Fruit fly (Drosophila melanogaster) whole organism, embryonic: ENCODE data around the gene kud.
A peak's percentile ranks its signal among the peaks of the same experiment; 100 is the strongest.

Source experiments
- Asciz ChIP-seq: fragments of 200-800 bp; sonication (Bioruptor generic); optimal IDR thresholded peaks from 2 replicates; lab custom pipeline; 2017; ENCODE audit warnings: missing biosample characterization, mild to moderate bottlenecking, missing genetic modification characterization, missing genetic modification reagents
- Atf6 ChIP-seq: fragments of 200-800 bp; sonication (Bioruptor generic); IDR thresholded peaks from 2 replicates; pipeline ENCODE4 v1.3.6; 2022; ENCODE audit warnings: missing biosample characterization, missing genetic modification characterization
- Bteb2 ChIP-seq: fragments of 200-800 bp; sonication (Bioruptor generic); optimal IDR thresholded peaks from 2 replicates; lab custom pipeline; 2016; ENCODE audit warnings: missing biosample characterization, missing genetic modification characterization
- CG10979 ChIP-seq: fragments of 200-800 bp; sonication (Bioruptor generic); optimal IDR thresholded peaks from 2 replicates; lab custom pipeline; 2018; ENCODE audit warnings: missing biosample characterization, mild to moderate bottlenecking, missing genetic modification characterization, moderate library complexity
- CG11398 ChIP-seq: fragments of 200-800 bp; sonication (Bioruptor generic); optimal IDR thresholded peaks from 2 replicates; lab custom pipeline; 2016; ENCODE audit warnings: missing biosample characterization, missing genetic modification characterization
- CG11504 ChIP-seq: fragments of 200-800 bp; sonication (Bioruptor generic); optimal IDR thresholded peaks from 3 replicates; lab custom pipeline; 2019; ENCODE audit warnings: missing biosample characterization, mild to moderate bottlenecking, missing genetic modification characterization, moderate library complexity
- CG11723 ChIP-seq: fragments of 200-800 bp; sonication (Bioruptor generic); optimal IDR thresholded peaks from 2 replicates; lab custom pipeline; 2017; ENCODE audit warnings: missing biosample characterization, mild to moderate bottlenecking, missing genetic modification characterization
- CG12942 ChIP-seq: fragments of 200-800 bp; sonication (Bioruptor generic); optimal IDR thresholded peaks from 3 replicates; lab custom pipeline; 2016; ENCODE audit warnings: missing biosample characterization, missing genetic modification characterization
- CG17568 ChIP-seq: fragments of 200-800 bp; sonication (Bioruptor generic); optimal IDR thresholded peaks from 2 replicates; lab custom pipeline; 2018; ENCODE audit warnings: missing biosample characterization, mild to moderate bottlenecking, missing genetic modification characterization, moderate library complexity
- CG18011 ChIP-seq: fragments of 200-800 bp; sonication (Bioruptor generic); optimal IDR thresholded peaks from 2 replicates; lab custom pipeline; 2017; ENCODE audit warnings: missing biosample characterization, missing genetic modification characterization, mild to moderate bottlenecking, moderate library complexity, missing genotype
- CG1832 ChIP-seq: fragments of 200-800 bp; sonication (Bioruptor generic); optimal IDR thresholded peaks from 2 replicates; lab custom pipeline; 2017; ENCODE audit warnings: missing biosample characterization, mild to moderate bottlenecking, missing genetic modification characterization, inconsistent platforms
- CG2129 ChIP-seq: fragments of 200-800 bp; sonication (Bioruptor generic); IDR thresholded peaks from 2 replicates; pipeline ENCODE4 v1.3.6; 2022; ENCODE audit warnings: missing biosample characterization, missing genetic modification characterization; ENCODE audit not compliant: partially characterized antibody
- CG30431 ChIP-seq: fragments of 200-800 bp; sonication (Bioruptor generic); optimal IDR thresholded peaks from 2 replicates; lab custom pipeline; 2017; ENCODE audit warnings: missing biosample characterization, missing genetic modification characterization
- CG3407 ChIP-seq: fragments of 200-800 bp; sonication (Bioruptor generic); optimal IDR thresholded peaks from 2 replicates; lab custom pipeline; 2018; ENCODE audit warnings: missing biosample characterization, mild to moderate bottlenecking, missing genetic modification characterization
- CG3838 ChIP-seq: fragments of 200-800 bp; sonication (Bioruptor generic); optimal IDR thresholded peaks from 3 replicates; lab custom pipeline; 2016; ENCODE audit warnings: missing biosample characterization, missing genetic modification characterization
- CG4404 ChIP-seq: fragments of 200-800 bp; sonication (Bioruptor generic); IDR thresholded peaks from 2 replicates; pipeline ENCODE4 v1.3.6; 2022; ENCODE audit warnings: missing biosample characterization, missing genetic modification characterization
- CG7556 ChIP-seq: fragments of 200-800 bp; sonication (Bioruptor generic); optimal IDR thresholded peaks from 2 replicates; lab custom pipeline; 2017; ENCODE audit warnings: missing biosample characterization, mild to moderate bottlenecking, missing genetic modification characterization
- CG8089 ChIP-seq: fragments of 200-800 bp; sonication (Bioruptor generic); optimal IDR thresholded peaks from 3 replicates; lab custom pipeline; 2016; ENCODE audit warnings: missing biosample characterization, missing genetic modification characterization
- CG9932 ChIP-seq: fragments of 200-800 bp; sonication (Bioruptor generic); IDR thresholded peaks from 2 replicates; pipeline ENCODE4 v1.3.6; 2022; ENCODE audit warnings: missing biosample characterization, missing genetic modification characterization
- Dfd ChIP-seq, 2 experiments: fragments of >200 bp; optimal IDR thresholded peaks; 2 replicates each; lab custom pipeline; 2017; ENCODE audit warnings: missing biosample characterization in 2 of 2, missing genetic modification characterization in 2 of 2
- E2f1 ChIP-seq: fragments of 200-800 bp; sonication (Bioruptor generic); IDR thresholded peaks from 2 replicates; pipeline ENCODE4 v1.3.6; 2022; ENCODE audit warnings: missing biosample characterization, missing genetic modification characterization
- Eip74EF ChIP-seq, 2 experiments: fragments of 200-800 bp in 1 of 2; fragments of >200 bp in 1 of 2; sonication (Bioruptor generic) in 1 of 2; optimal IDR thresholded peaks; 2 replicates each; lab custom pipeline; 2017 to 2019; ENCODE audit warnings: missing biosample characterization in 2 of 2, missing genetic modification characterization in 2 of 2, mild to moderate bottlenecking in 1 of 2, moderate library complexity in 1 of 2
- Elba2 ChIP-seq: fragments of 200-800 bp; sonication (Bioruptor generic); optimal IDR thresholded peaks from 3 replicates; lab custom pipeline; 2016; ENCODE audit warnings: missing biosample characterization, missing genetic modification characterization
- Fer2 ChIP-seq: fragments of 200-800 bp; sonication (Bioruptor generic); optimal IDR thresholded peaks from 2 replicates; lab custom pipeline; 2018; ENCODE audit warnings: missing biosample characterization, mild to moderate bottlenecking, missing genetic modification characterization, moderate library complexity
- Hey ChIP-seq: fragments of 200-800 bp; sonication (Bioruptor generic); optimal IDR thresholded peaks from 3 replicates; lab custom pipeline; 2018; ENCODE audit warnings: missing biosample characterization, mild to moderate bottlenecking, missing genetic modification characterization
- HmgZ ChIP-seq: fragments of 200-800 bp; sonication (Bioruptor generic); optimal IDR thresholded peaks from 2 replicates; lab custom pipeline; 2018; ENCODE audit warnings: missing biosample characterization, mild to moderate bottlenecking, missing genetic modification characterization
- Lim3 ChIP-seq: fragments of 200-800 bp; sonication (Bioruptor generic); IDR thresholded peaks from 2 replicates; pipeline ENCODE4 v1.3.6; 2022; ENCODE audit warnings: missing biosample characterization, missing genetic modification characterization
- Max ChIP-seq: fragments of 200-800 bp; sonication (Bioruptor generic); optimal IDR thresholded peaks from 2 replicates; lab custom pipeline; 2016; ENCODE audit warnings: missing biosample characterization, mild to moderate bottlenecking, missing genetic modification characterization
- Nf-YC ChIP-seq: fragments of 200-800 bp; optimal IDR thresholded peaks from 3 replicates; lab custom pipeline; 2019; ENCODE audit warnings: missing biosample characterization, mild to moderate bottlenecking, missing genetic modification characterization, moderate library complexity
- PHDP ChIP-seq: fragments of 200-800 bp; sonication (Bioruptor generic); optimal IDR thresholded peaks from 3 replicates; lab custom pipeline; 2018; ENCODE audit warnings: missing biosample characterization, mild to moderate bottlenecking, missing genetic modification characterization, moderate library complexity
- Side ChIP-seq: fragments of 200-800 bp; sonication (Bioruptor generic); optimal IDR thresholded peaks from 2 replicates; lab custom pipeline; 2016; ENCODE audit warnings: missing biosample characterization, missing genetic modification characterization
- Spps ChIP-seq: fragments of 200-800 bp; sonication (Bioruptor generic); optimal IDR thresholded peaks from 2 replicates; lab custom pipeline; 2018; ENCODE audit warnings: missing biosample characterization, mild to moderate bottlenecking, missing genetic modification characterization
- Taf1 ChIP-seq: fragments of 200-800 bp; sonication (Bioruptor generic); IDR thresholded peaks from 2 replicates; pipeline ENCODE4 v1.3.6; 2022; ENCODE audit warnings: missing biosample characterization, missing genetic modification characterization
- az2 ChIP-seq: fragments of 200-800 bp; sonication (Bioruptor generic); optimal IDR thresholded peaks from 3 replicates; lab custom pipeline; 2016; ENCODE audit warnings: missing biosample characterization, missing genetic modification characterization
- bcd ChIP-seq: fragments of 200-800 bp; sonication (Bioruptor generic); optimal IDR thresholded peaks from 2 replicates; lab custom pipeline; 2017; ENCODE audit warnings: missing biosample characterization, mild to moderate bottlenecking, missing genetic modification characterization
- gro ChIP-seq: fragments of 200-800 bp; sonication (Bioruptor generic); optimal IDR thresholded peaks from 2 replicates; lab custom pipeline; 2016; ENCODE audit warnings: missing biosample characterization, missing genetic modification characterization
- her ChIP-seq: fragments of 200-800 bp; sonication (Bioruptor generic); optimal IDR thresholded peaks from 2 replicates; lab custom pipeline; 2016; ENCODE audit warnings: missing biosample characterization, missing genetic modification characterization
- jumu ChIP-seq: fragments of 200-800 bp; sonication (Bioruptor generic); optimal IDR thresholded peaks from 3 replicates; lab custom pipeline; 2016; ENCODE audit warnings: missing biosample characterization, missing genetic modification characterization
- lab ChIP-seq: fragments of 200-800 bp; sonication (Bioruptor generic); optimal IDR thresholded peaks from 3 replicates; lab custom pipeline; 2017; ENCODE audit warnings: missing biosample characterization, missing genetic modification characterization, mild to moderate bottlenecking, moderate library complexity, missing genetic modification reagents
- lola ChIP-seq, 3 experiments: fragments of >200 bp in 2 of 3; fragments of 200-800 bp in 1 of 3; sonication (Bioruptor generic) in 1 of 3; optimal IDR thresholded peaks; 2 replicates each; lab custom pipeline; 2017 to 2019; ENCODE audit warnings: missing biosample characterization in 3 of 3, missing genetic modification characterization in 3 of 3, mild to moderate bottlenecking in 1 of 3, moderate library complexity in 1 of 3
- pfk ChIP-seq: fragments of 200-800 bp; sonication (Bioruptor generic); optimal IDR thresholded peaks from 2 replicates; lab custom pipeline; 2018; ENCODE audit warnings: missing biosample characterization, mild to moderate bottlenecking, missing genetic modification characterization, moderate library complexity
- sc ChIP-seq, 3 experiments: fragments of >200 bp in 2 of 3; fragments of 200-800 bp in 1 of 3; sonication (Bioruptor generic) in 1 of 3; optimal IDR thresholded peaks; 2 replicates in 2 of 3; 3 replicates in 1 of 3; lab custom pipeline; 2017; ENCODE audit warnings: mild to moderate bottlenecking in 1 of 3, missing biosample characterization in 1 of 3, missing genetic modification characterization in 1 of 3, missing genetic modification reagents in 1 of 3
- slbo ChIP-seq: fragments of 200-800 bp; sonication (Bioruptor generic); IDR thresholded peaks from 2 replicates; pipeline ENCODE4 v1.3.6; 2022; ENCODE audit warnings: missing biosample characterization, missing genetic modification characterization
- tgo ChIP-seq: fragments of 200-800 bp; sonication (Bioruptor generic); IDR thresholded peaks from 3 replicates; pipeline ENCODE4 v1.3.6; 2022; ENCODE audit warnings: missing biosample characterization, missing genetic modification characterization
- tin ChIP-seq: fragments of 200-800 bp; sonication (Bioruptor generic); optimal IDR thresholded peaks from 3 replicates; lab custom pipeline; 2016; ENCODE audit warnings: missing biosample characterization, missing genetic modification characterization
- trh ChIP-seq: fragments of 200-800 bp; sonication (Bioruptor generic); optimal IDR thresholded peaks from 2 replicates; lab custom pipeline; 2016; ENCODE audit warnings: missing biosample characterization, missing genetic modification characterization
- twi ChIP-seq: fragments of 200-800 bp; optimal IDR thresholded peaks from 2 replicates; lab custom pipeline; 2019; ENCODE audit warnings: missing biosample characterization, mild to moderate bottlenecking, missing genetic modification characterization, moderate library complexity
- yki ChIP-seq: fragments of >200 bp; optimal IDR thresholded peaks from 3 replicates; lab custom pipeline; 2018

Gene kud

dm6 chr3L:16801499-16802452 is 43.0 kb downstream of the kud start (continued):
- peak; percentile 80 for TF ChIP-seq CG10979 (tag; lab: Kevin White, UChicago)
- TF ChIP-seq CG7556 (GFP tag; lab: Kevin White, UChicago) = peak; percentile 61
- TF ChIP-seq Asciz = peak; percentile 65
- peak; percentile 64 for TF ChIP-seq bcd (GFP tag; lab: Kevin White, UChicago)
- TF ChIP-seq CG3407 = no peak
- TF ChIP-seq CG11398 (GFP tag; lab: Kevin White, UChicago) = no peak
- no peak for TF ChIP-seq CG8089
- TF ChIP-seq CG12942 (GFP tag; lab: Kevin White, UChicago) = no peak
- TF ChIP-seq E2f1 = peak; percentile 57
- TF ChIP-seq Nf-YC (tag; lab: Kevin White, UChicago) = no peak
- no peak for TF ChIP-seq CG30431 (GFP tag; lab: Kevin White, UChicago)
- TF ChIP-seq pfk = no peak
- no peak for TF ChIP-seq CG17568 (GFP tag; lab: Kevin White, UChicago)
- TF ChIP-seq Hey (tag; lab: Kevin White, UChicago) = no peak
- peak; percentile 33 for TF ChIP-seq Bteb2
- TF ChIP-seq her = no peak
- peak in 1 of 3 experiments; percentile 64 for TF ChIP-seq lola (GFP tag; optimal IDR thresholded peaks at IDR 0.05; lab: Kevin White, UChicago)
- TF ChIP-seq az2 (GFP tag; lab: Kevin White, UChicago) = peak; percentile 59
- peak; percentile 61 for TF ChIP-seq PHDP (tag; lab: Kevin White, UChicago)
- TF ChIP-seq slbo (GFP tag; lab: Robert Waterston, UW) = peak; percentile 47
- peak; percentile 56 for TF ChIP-seq Max (GFP tag; lab: Kevin White, UChicago)
- TF ChIP-seq Fer2 (tag; lab: Kevin White, UChicago) = no peak
- TF ChIP-seq CG11504 (tag; lab: Kevin White, UChicago) = peak; percentile 70
- no peak for TF ChIP-seq CG18011 (GFP tag; lab: Kevin White, UChicago)
- peak; percentile 46 for TF ChIP-seq tin (GFP tag; lab: Kevin White, UChicago)
- TF ChIP-seq jumu (GFP tag; lab: Kevin White, UChicago) = no peak
- TF ChIP-seq CG11723 (GFP tag; lab: Kevin White, UChicago) = no peak
- TF ChIP-seq Taf1 (GFP tag; lab: Robert Waterston, UW) = no peak
- TF ChIP-seq Atf6 (GFP tag; lab: Robert Waterston, UW) = no peak; the same call in 1 of the 2 replicates
- no peak for TF ChIP-seq Side (GFP tag; lab: Kevin White, UChicago)
- TF ChIP-seq CG3838 (GFP tag; lab: Kevin White, UChicago) = no peak
- no peak for TF ChIP-seq yki
- no peak for TF ChIP-seq twi (tag; lab: Kevin White, UChicago)
- no peak for TF ChIP-seq Lim3 (GFP tag; lab: Robert Waterston, UW)
- no peak for TF ChIP-seq CG1832 (GFP tag; lab: Kevin White, UChicago)
- TF ChIP-seq CG4404 (GFP tag; lab: Robert Waterston, UW) = no peak; the same call in 1 of the 2 replicates
- no peak for TF ChIP-seq gro (GFP tag; lab: Kevin White, UChicago)
- TF ChIP-seq trh = no peak
- no peak for TF ChIP-seq sc (optimal IDR thresholded peaks at IDR 0.05; lab: Kevin White, UChicago)
- TF ChIP-seq sc (GFP tag; optimal IDR thresholded peaks at IDR 0.05; lab: Kevin White, UChicago) = peak; percentile 44
- TF ChIP-seq lab (GFP tag; lab: Kevin White, UChicago) = peak; percentile 43
- TF ChIP-seq Spps = peak; percentile 37
- TF ChIP-seq CG2129 (GFP tag; lab: Robert Waterston, UW) = no peak
- no peak for TF ChIP-seq CG9932 (GFP tag; lab: Robert Waterston, UW)
- peak in 1 of 2 experiments; percentile 21 for TF ChIP-seq Eip74EF (GFP tag; optimal IDR thresholded peaks at IDR 0.05; lab: Kevin White, UChicago)
- TF ChIP-seq Elba2 (GFP tag; lab: Kevin White, UChicago) = no peak
- no peak for TF ChIP-seq Dfd (GFP tag; optimal IDR thresholded peaks at IDR 0.05; lab: Kevin White, UChicago)
- TF ChIP-seq tgo (GFP tag; lab: Robert Waterston, UW) = no peak
- TF ChIP-seq HmgZ (tag; lab: Kevin White, UChicago) = no peak
